Worm (Caenorhabditis elegans) whole organism, midembryonic: Measurements from ENCODE around the gene srh-67.

Source experiments
- T22C8.4 ChIP-seq: fragments of 200-800 bp; sonication (Bioruptor generic); IDR thresholded peaks from 2 replicates; pipeline ENCODE4 v1.3.6; 2022; ENCODE audit warnings: missing genetic modification characterization, missing compliant biosample characterization
- cog-1 ChIP-seq: sonication (generic microtip); optimal IDR thresholded peaks from 2 replicates; lab custom pipeline; 2016; ENCODE audit warnings: missing genetic modification characterization, missing compliant biosample characterization
- flt-1 ChIP-seq: fragments of 200-800 bp; sonication (Bioruptor generic); IDR thresholded peaks from 2 replicates; pipeline ENCODE4 v1.3.6; 2022; ENCODE audit warnings: missing genetic modification characterization, missing compliant biosample characterization
- med-1 ChIP-seq: sonication (generic microtip); optimal IDR thresholded peaks from 2 replicates; lab custom pipeline; 2017; ENCODE audit warnings: missing genetic modification characterization, mild to moderate bottlenecking, missing compliant biosample characterization, antibody characterized with exemption, missing genetic modification reagents; ENCODE audit not compliant: insufficient read depth
- tab-1 ChIP-seq: fragments of 200-800 bp; sonication (Bioruptor generic); IDR thresholded peaks from 2 replicates; pipeline ENCODE4 v1.3.6; 2022; ENCODE audit warnings: missing genetic modification characterization, missing compliant biosample characterization
- ztf-23 ChIP-seq: fragments of 200-800 bp; sonication (Bioruptor generic); IDR thresholded peaks from 2 replicates; pipeline ENCODE4 v1.3.6; 2022; ENCODE audit warnings: missing genetic modification reagents, missing genetic modification characterization, missing compliant biosample characterization
- ztf-29 ChIP-seq: fragments of 200-800 bp; sonication (Bioruptor generic); IDR thresholded peaks from 2 replicates; pipeline ENCODE4 v1.3.6; 2022; ENCODE audit warnings: missing genetic modification reagents, missing genetic modification characterization, missing compliant biosample characterization

- TF ChIP-seq ztf-23 (GFP tag; lab: Robert Waterston, UW) (no peak), cog-1 (no peak), tab-1 (no peak), med-1 (GFP tag; lab: Kevin White, UChicago) (no peak), flt-1 (GFP tag; lab: Robert Waterston, UW) (no peak), T22C8.4 (GFP tag; lab: Robert Waterston, UW) (no peak), ztf-29 (GFP tag; lab: Robert Waterston, UW) (no peak)
These were observed 27.1 kb upstream of the srh-67 start for ce11 chrII:12481645-12482044.
